Fruit fly (Drosophila melanogaster) whole organism, adult: ENCODE results near the gene Pak3.

Source experiments
- CG11617 ChIP-seq: fragments of 200-800 bp; sonication (Bioruptor generic); optimal IDR thresholded peaks from 2 replicates; lab custom pipeline; 2017; ENCODE audit warnings: mild to moderate bottlenecking, missing biosample characterization, missing genetic modification reagents, missing genetic modification characterization
- CG12768 ChIP-seq: fragments of 200-800 bp; sonication (Bioruptor generic); optimal IDR thresholded peaks from 2 replicates; lab custom pipeline; 2017; ENCODE audit warnings: missing biosample characterization, missing genetic modification characterization, mild to moderate bottlenecking, moderate library complexity, missing genetic modification reagents
- CG14711 ChIP-seq: fragments of 200-800 bp; sonication (Bioruptor generic); optimal IDR thresholded peaks from 2 replicates; lab custom pipeline; 2018; ENCODE audit warnings: missing biosample characterization, mild to moderate bottlenecking, missing genetic modification characterization, moderate library complexity
- CG1620 ChIP-seq: fragments of 200-800 bp; sonication (Bioruptor generic); optimal IDR thresholded peaks from 2 replicates; lab custom pipeline; 2016; ENCODE audit warnings: missing biosample characterization, missing genetic modification characterization
- CG33017 ChIP-seq: fragments of 200-800 bp; sonication (Bioruptor generic); optimal IDR thresholded peaks from 2 replicates; lab custom pipeline; 2018; ENCODE audit warnings: missing biosample characterization, mild to moderate bottlenecking, missing genetic modification characterization, moderate library complexity
- CG5204 ChIP-seq: fragments of 200-800 bp; sonication (Bioruptor generic); optimal IDR thresholded peaks from 2 replicates; lab custom pipeline; 2016; ENCODE audit warnings: missing biosample characterization, missing genetic modification characterization
- CG7045 ChIP-seq: fragments of 200-800 bp; sonication (Bioruptor generic); optimal IDR thresholded peaks from 2 replicates; lab custom pipeline; 2017; ENCODE audit warnings: missing biosample characterization, mild to moderate bottlenecking, missing genetic modification characterization
- CG7101 ChIP-seq: fragments of 200-800 bp; sonication (Bioruptor generic); optimal IDR thresholded peaks from 2 replicates; lab custom pipeline; 2018; ENCODE audit warnings: missing biosample characterization, mild to moderate bottlenecking, missing genetic modification characterization, moderate library complexity
- Clk ChIP-seq: fragments of 200-800 bp; sonication (Bioruptor generic); optimal IDR thresholded peaks from 2 replicates; lab custom pipeline; 2017; ENCODE audit warnings: missing biosample characterization, missing genetic modification characterization
- Crg-1 ChIP-seq: fragments of 200-800 bp; sonication (Bioruptor generic); optimal IDR thresholded peaks from 2 replicates; lab custom pipeline; 2016; ENCODE audit warnings: missing biosample characterization, missing genetic modification characterization
- Hr96 ChIP-seq: fragments of 200-800 bp; sonication (Bioruptor generic); optimal IDR thresholded peaks from 2 replicates; lab custom pipeline; 2016; ENCODE audit warnings: missing biosample characterization, missing genetic modification characterization
- Mnt ChIP-seq: fragments of 200-800 bp; sonication (Bioruptor generic); optimal IDR thresholded peaks from 2 replicates; lab custom pipeline; 2016; ENCODE audit warnings: missing biosample characterization, mild to moderate bottlenecking, missing genetic modification characterization
- bab1 ChIP-seq: fragments of 200-800 bp; sonication (Bioruptor generic); optimal IDR thresholded peaks from 3 replicates; lab custom pipeline; 2019; ENCODE audit warnings: missing biosample characterization, mild to moderate bottlenecking, missing genetic modification characterization, moderate library complexity
- cic ChIP-seq: fragments of 200-800 bp; sonication (Bioruptor generic); optimal IDR thresholded peaks from 2 replicates; lab custom pipeline; 2017; ENCODE audit warnings: missing biosample characterization, mild to moderate bottlenecking, missing genetic modification characterization, moderate library complexity
- cnc ChIP-seq, 2 experiments: fragments of >200 bp; optimal IDR thresholded peaks; 2 replicates each; lab custom pipeline; 2017
- kay ChIP-seq: fragments of 200-800 bp; sonication (Bioruptor generic); peaks from one replicate; lab custom pipeline; 2016; ENCODE audit warnings: missing biosample characterization, missing genetic modification characterization, borderline replicate concordance
- ovo ChIP-seq: fragments of 200-800 bp; sonication (Bioruptor generic); optimal IDR thresholded peaks from 2 replicates; lab custom pipeline; 2016; ENCODE audit warnings: missing biosample characterization, missing genetic modification characterization
- pad ChIP-seq: fragments of 200-800 bp; sonication (Bioruptor generic); optimal IDR thresholded peaks from 3 replicates; lab custom pipeline; 2017; ENCODE audit warnings: missing biosample characterization, missing genetic modification characterization, mild to moderate bottlenecking, moderate library complexity, missing genetic modification reagents
- tj ChIP-seq: fragments of 200-800 bp; sonication (Bioruptor generic); optimal IDR thresholded peaks from 3 replicates; lab custom pipeline; 2017; ENCODE audit warnings: missing biosample characterization, mild to moderate bottlenecking, missing genetic modification characterization, moderate library complexity
- toe ChIP-seq: fragments of 200-800 bp; sonication (Bioruptor generic); optimal IDR thresholded peaks from 2 replicates; lab custom pipeline; 2016; ENCODE audit warnings: missing biosample characterization, missing genetic modification characterization

The Pak3 gene

DNA sequence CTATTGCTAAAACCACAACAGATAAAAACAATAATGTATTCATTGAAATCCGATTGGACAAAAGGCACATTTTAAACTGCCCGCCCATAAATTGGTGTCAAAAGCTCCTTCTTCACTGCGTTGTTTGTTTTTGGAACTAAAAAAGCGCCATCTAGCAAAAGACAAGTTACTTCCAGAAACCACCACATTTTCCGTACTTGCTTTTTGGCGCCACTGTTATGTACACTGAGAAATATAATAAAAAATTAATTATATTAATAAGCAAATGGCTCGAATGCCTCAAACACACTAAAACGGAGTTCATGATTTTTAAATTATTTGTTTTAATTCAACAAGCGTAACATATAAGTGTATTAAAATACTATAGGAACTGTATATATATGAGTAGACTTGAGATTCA lies 43.8 kb upstream of the Pak3 start:
- TF ChIP-seq Crg-1 (GFP tag; lab: Kevin White, UChicago): no peak
- no peak for TF ChIP-seq CG33017 (tag; lab: Kevin White, UChicago)
- no peak for TF ChIP-seq CG12768 (GFP tag; lab: Kevin White, UChicago)
- TF ChIP-seq CG1620 (GFP tag; lab: Kevin White, UChicago): peak; percentile 5
- peak; percentile 35 for TF ChIP-seq bab1 (GFP tag; lab: Kevin White, UChicago)
- TF ChIP-seq pad: peak; percentile 1
- TF ChIP-seq toe (GFP tag; lab: Kevin White, UChicago): no peak
- no peak for TF ChIP-seq cic (GFP tag; lab: Kevin White, UChicago)
- peak; percentile 61 for TF ChIP-seq CG7045
- peak; percentile 32 for TF ChIP-seq Mnt (GFP tag; lab: Kevin White, UChicago)
- TF ChIP-seq CG7101 (tag; lab: Kevin White, UChicago): peak; percentile 44
- no peak for TF ChIP-seq CG11617
- TF ChIP-seq cnc (optimal IDR thresholded peaks at IDR 0.05; lab: Kevin White, UChicago): no peak
- TF ChIP-seq Clk (GFP tag; lab: Kevin White, UChicago): no peak
- no peak for TF ChIP-seq tj (GFP tag; lab: Kevin White, UChicago)
- peak; percentile 9 for TF ChIP-seq CG14711 (tag; lab: Kevin White, UChicago)
- TF ChIP-seq ovo (GFP tag; lab: Kevin White, UChicago): no peak
- TF ChIP-seq CG5204 (GFP tag; lab: Kevin White, UChicago): peak; percentile 41
- peak; percentile 0 for TF ChIP-seq Hr96 (GFP tag; lab: Kevin White, UChicago)
- no peak for TF ChIP-seq kay (GFP tag; lab: Kevin White, UChicago)

DNA sequence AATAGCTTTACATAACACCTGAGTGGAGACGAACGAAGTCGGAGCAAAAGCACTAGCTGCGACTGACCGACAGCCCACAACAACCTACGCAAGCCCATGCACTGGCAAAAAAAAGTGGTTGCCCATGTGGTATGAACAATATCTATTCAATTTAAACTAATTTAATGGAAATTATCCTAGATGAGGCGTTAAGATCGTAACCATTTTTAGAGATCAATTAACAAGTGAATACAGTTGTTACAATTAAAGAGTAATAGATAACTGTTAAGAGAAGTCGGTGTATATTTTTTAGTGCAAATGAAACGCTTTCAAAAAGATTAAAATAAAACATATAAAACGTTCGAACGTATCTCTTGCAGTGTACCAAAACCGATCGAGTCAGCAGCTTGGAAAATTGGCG lies 42.6 kb upstream of the Pak3 start:
- peak; percentile 39 for TF ChIP-seq bab1 (GFP tag; lab: Kevin White, UChicago)
- no peak for TF ChIP-seq CG33017 (tag; lab: Kevin White, UChicago)

DNA sequence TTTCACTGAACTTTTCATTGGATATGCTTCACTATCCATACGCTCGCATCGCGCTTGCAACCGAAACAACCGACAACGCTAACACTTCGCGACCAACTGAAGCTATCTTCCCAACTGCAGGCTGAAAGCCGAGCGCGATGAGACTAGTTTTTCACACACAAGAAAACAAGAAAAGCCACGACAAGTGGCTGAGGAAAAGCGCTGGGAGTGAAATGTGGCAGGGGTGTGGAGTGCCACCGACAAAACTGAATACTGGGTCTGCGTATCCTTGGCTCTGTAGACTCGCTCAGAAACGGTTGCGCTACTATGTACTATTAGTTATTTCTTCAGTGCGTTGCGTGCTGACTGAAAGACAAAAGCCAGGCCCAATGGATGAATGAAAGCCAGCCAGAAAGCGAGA lies 41.7 kb upstream of the Pak3 start, which contains the start of gene Cad89D:
Gene Cad89D (minus strand): TSS at position 101 of the 400 bp plus-strand sequence.
- no peak for TF ChIP-seq CG7101 (tag; lab: Kevin White, UChicago)
- TF ChIP-seq cnc (optimal IDR thresholded peaks at IDR 0.05; lab: Kevin White, UChicago): no peak
- TF ChIP-seq Mnt (GFP tag; lab: Kevin White, UChicago): no peak
- no peak for TF ChIP-seq cic (GFP tag; lab: Kevin White, UChicago)

dm6 chr3R:16485487-16486233 lies 32.0 kb upstream of the Pak3 start:
- TF ChIP-seq CG7045 (no peak), CG7101 (tag; lab: Kevin White, UChicago) (no peak), cnc (optimal IDR thresholded peaks at IDR 0.05; lab: Kevin White, UChicago) (no peak), bab1 (GFP tag; lab: Kevin White, UChicago) (no peak), CG33017 (tag; lab: Kevin White, UChicago) (no peak), CG14711 (tag; lab: Kevin White, UChicago) (no peak), Clk (GFP tag; lab: Kevin White, UChicago) (no peak), ovo (GFP tag; lab: Kevin White, UChicago) (no peak), CG1620 (GFP tag; lab: Kevin White, UChicago) (no peak), CG5204 (GFP tag; lab: Kevin White, UChicago) (no peak), CG12768 (GFP tag; lab: Kevin White, UChicago) (no peak), kay (GFP tag; lab: Kevin White, UChicago) (no peak), tj (GFP tag; lab: Kevin White, UChicago) (no peak), toe (GFP tag; lab: Kevin White, UChicago) (no peak), pad (no peak), Mnt (GFP tag; lab: Kevin White, UChicago) (no peak)

DNA sequence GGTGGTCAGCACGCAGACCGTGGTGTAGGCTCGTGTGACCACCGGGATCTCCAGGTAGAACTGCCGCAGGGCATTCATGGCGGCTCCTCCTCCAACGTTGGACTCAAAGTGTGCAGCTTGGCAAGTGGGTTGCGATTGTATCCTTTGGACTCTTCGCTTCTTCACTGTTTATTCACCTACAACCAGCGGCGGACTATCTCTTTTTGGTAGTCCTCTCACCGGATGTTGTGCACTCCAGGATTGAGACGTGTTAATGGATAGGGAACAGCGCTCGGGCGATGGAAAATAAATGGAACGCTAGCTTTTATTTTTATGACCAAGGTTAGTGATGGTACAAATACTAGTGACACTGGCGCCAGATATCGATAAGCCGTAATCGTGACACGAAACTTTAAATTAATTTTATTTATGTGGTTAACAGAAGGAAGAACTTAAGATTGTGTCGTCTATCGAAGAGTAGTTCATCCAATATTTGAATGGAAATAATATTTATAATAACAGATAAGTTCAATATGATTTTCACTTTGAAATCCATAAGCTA lies 30.3 kb upstream of the Pak3 start, which contains the start of gene Der-2:
Gene Der-2 (minus strand): TSS at position 347 of the 541 bp plus-strand sequence.
- TF ChIP-seq CG12768 (GFP tag; lab: Kevin White, UChicago): no peak
- TF ChIP-seq CG7045: no peak
- peak; percentile 38 for TF ChIP-seq kay (GFP tag; lab: Kevin White, UChicago)
- TF ChIP-seq cic (GFP tag; lab: Kevin White, UChicago): no peak
- TF ChIP-seq bab1 (GFP tag; lab: Kevin White, UChicago): peak; percentile 22
- no peak for TF ChIP-seq CG11617
- no peak for TF ChIP-seq CG33017 (tag; lab: Kevin White, UChicago)
- no peak for TF ChIP-seq CG14711 (tag; lab: Kevin White, UChicago)
- no peak for TF ChIP-seq CG1620 (GFP tag; lab: Kevin White, UChicago)
- TF ChIP-seq Hr96 (GFP tag; lab: Kevin White, UChicago): no peak
- no peak for TF ChIP-seq pad
- no peak for TF ChIP-seq CG5204 (GFP tag; lab: Kevin White, UChicago)

dm6 chr3R:16482276-16482675 lies 28.7 kb upstream of the Pak3 start, which contains the start of gene Sdhaf3:
Gene Sdhaf3 (minus strand): TSS chr3R:16482452.
- no peak for TF ChIP-seq CG14711 (tag; lab: Kevin White, UChicago)
- TF ChIP-seq Crg-1 (GFP tag; lab: Kevin White, UChicago): peak; percentile 39
- peak; percentile 29 for TF ChIP-seq CG1620 (GFP tag; lab: Kevin White, UChicago)
- peak; percentile 2 for TF ChIP-seq Mnt (GFP tag; lab: Kevin White, UChicago)
- peak; percentile 15 for TF ChIP-seq CG5204 (GFP tag; lab: Kevin White, UChicago)
- TF ChIP-seq toe (GFP tag; lab: Kevin White, UChicago): peak; percentile 13
- TF ChIP-seq ovo (GFP tag; lab: Kevin White, UChicago): no peak
- TF ChIP-seq bab1 (GFP tag; lab: Kevin White, UChicago): no peak
- peak; percentile 82 for TF ChIP-seq kay (GFP tag; lab: Kevin White, UChicago)
- peak; percentile 0 for TF ChIP-seq CG7101 (tag; lab: Kevin White, UChicago)
